Fruit fly (Drosophila melanogaster): ENCODE results near the gene qua.

Gene qua

dm6 chr2L:17497108-17497507 lies at the start of gene qua:
Gene qua (minus strand): TSS chr2L:17497208.
- TF ChIP-seq Dll (optimal IDR thresholded peaks at IDR 0.05) = no peak
- TF ChIP-seq CG8478 (optimal IDR thresholded peaks at IDR 0.05) = no peak
- TF ChIP-seq pan (optimal IDR thresholded peaks at IDR 0.05) = peak; percentile 47
- TF ChIP-seq EcR (GFP tag; optimal IDR thresholded peaks at IDR 0.05) = no peak
- no peak for TF ChIP-seq usp (GFP tag; optimal IDR thresholded peaks at IDR 0.05)

DNA sequence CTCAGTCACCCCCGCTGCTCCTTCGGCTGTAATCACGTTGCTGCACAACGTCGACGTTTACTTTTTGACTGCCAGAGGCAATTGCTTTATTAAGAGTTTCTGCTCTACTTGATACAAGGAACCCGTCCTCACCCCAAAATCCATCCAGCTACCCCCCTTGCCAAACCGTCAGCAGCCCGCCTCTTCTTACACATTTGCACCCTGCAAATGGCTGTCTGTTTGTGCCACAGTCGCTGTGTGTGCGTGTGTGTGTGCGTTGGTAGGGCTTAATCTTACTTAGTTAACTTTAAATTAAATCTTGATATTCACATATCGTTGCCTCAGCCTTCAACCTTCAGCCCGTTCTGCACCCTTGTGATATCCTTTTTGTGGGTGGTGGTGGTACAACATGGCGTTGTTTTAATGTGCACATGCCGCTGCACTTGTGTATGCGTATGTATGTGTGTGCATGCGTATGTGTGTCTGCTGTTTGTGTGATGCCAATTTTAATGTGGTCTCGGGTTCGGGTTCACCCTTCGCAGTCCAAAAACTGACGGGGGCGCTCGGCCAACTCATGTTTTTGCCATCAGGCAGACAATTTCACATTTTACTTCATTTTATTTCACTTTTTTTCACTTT lies 45.8 kb upstream of the qua start:
- no peak for TF ChIP-seq psq (optimal IDR thresholded peaks at IDR 0.05)
- TF ChIP-seq Dll (optimal IDR thresholded peaks at IDR 0.05) = no peak
- TF ChIP-seq usp (GFP tag; optimal IDR thresholded peaks at IDR 0.05) = no peak
- no peak for TF ChIP-seq EcR (GFP tag; optimal IDR thresholded peaks at IDR 0.05)
- TF ChIP-seq CG8478 (optimal IDR thresholded peaks at IDR 0.05) = no peak
- no peak for TF ChIP-seq pan (optimal IDR thresholded peaks at IDR 0.05)

- TF ChIP-seq Dll (optimal IDR thresholded peaks at IDR 0.05) (no peak), EcR (GFP tag; optimal IDR thresholded peaks at IDR 0.05) (no peak), usp (GFP tag; optimal IDR thresholded peaks at IDR 0.05) (no peak), pan (optimal IDR thresholded peaks at IDR 0.05) (no peak), psq (optimal IDR thresholded peaks at IDR 0.05) (no peak), CG8478 (optimal IDR thresholded peaks at IDR 0.05) (no peak)
These were observed 44.1 kb upstream of the qua start for dm6 chr2L:17541106-17541505.

- no peak for TF ChIP-seq EcR (GFP tag; optimal IDR thresholded peaks at IDR 0.05)
- TF ChIP-seq pan (optimal IDR thresholded peaks at IDR 0.05) = no peak
- TF ChIP-seq psq (optimal IDR thresholded peaks at IDR 0.05) = no peak
- no peak for TF ChIP-seq CG8478 (optimal IDR thresholded peaks at IDR 0.05)
- no peak for TF ChIP-seq usp (GFP tag; optimal IDR thresholded peaks at IDR 0.05)
- no peak for TF ChIP-seq Dll (optimal IDR thresholded peaks at IDR 0.05)
These were observed 36.8 kb upstream of the qua start for dm6 chr2L:17533794-17534193.

DNA sequence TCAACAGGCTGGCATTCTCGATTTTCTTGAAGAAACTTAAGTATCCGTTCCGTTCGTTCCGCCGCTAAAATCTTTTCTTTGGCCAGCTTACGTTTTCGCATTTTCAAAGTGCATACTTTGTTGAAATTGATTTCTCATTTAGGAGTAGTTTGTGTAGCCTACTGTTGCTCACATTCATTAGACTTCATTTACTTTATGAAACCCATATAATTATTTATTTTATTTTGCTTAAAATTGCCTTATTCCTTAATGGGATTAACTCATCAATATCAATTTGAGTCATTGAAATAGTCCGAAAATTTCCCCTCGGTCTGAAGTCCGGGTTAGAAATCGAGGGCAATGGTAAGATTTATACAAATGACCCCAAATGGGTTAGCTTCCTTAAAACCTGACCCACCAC lies 35.1 kb upstream of the qua start, which contains the start of gene CG15145:
TSS of gene CG15145 (minus strand) at position 101 of the 400 bp plus-strand sequence.
- TF ChIP-seq psq (optimal IDR thresholded peaks at IDR 0.05) (no peak), CG8478 (optimal IDR thresholded peaks at IDR 0.05) (no peak), usp (GFP tag; optimal IDR thresholded peaks at IDR 0.05) (no peak), EcR (GFP tag; optimal IDR thresholded peaks at IDR 0.05) (no peak), pan (optimal IDR thresholded peaks at IDR 0.05) (no peak), Dll (optimal IDR thresholded peaks at IDR 0.05) (no peak)

dm6 chr2L:17529022-17529421 lies 32.0 kb upstream of the qua start, which contains the start of gene CG15144:
Gene CG15144 (minus strand): TSS chr2L:17529122.
- TF ChIP-seq EcR (GFP tag; optimal IDR thresholded peaks at IDR 0.05) = no peak
- no peak for TF ChIP-seq usp (GFP tag; optimal IDR thresholded peaks at IDR 0.05)

DNA sequence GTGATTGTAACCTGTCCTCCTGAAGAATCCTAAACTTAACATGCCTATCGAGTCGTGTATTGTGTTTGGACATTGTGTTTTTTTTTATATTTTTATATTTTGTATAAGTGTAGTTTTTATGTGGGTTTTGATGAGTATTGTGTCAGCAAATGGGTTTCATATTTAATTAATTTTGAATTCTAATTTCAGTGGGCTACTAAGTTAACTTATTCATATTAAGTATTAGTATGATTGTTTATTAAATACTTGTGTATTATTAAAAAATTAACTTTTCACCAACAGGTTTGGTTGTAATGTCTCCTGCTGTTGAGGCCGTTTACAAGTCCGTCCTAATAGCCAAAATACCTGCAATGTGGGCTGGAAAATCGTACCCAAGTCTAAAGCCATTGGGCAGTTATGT lies 27.4 kb upstream of the qua start, which contains the start of gene CG15143:
TSS of gene CG15143 (minus strand) at position 101 of the 400 bp plus-strand sequence.
- TF ChIP-seq CG8478 (optimal IDR thresholded peaks at IDR 0.05) (no peak), pan (optimal IDR thresholded peaks at IDR 0.05) (no peak), psq (optimal IDR thresholded peaks at IDR 0.05) (no peak), usp (GFP tag; optimal IDR thresholded peaks at IDR 0.05) (no peak), EcR (GFP tag; optimal IDR thresholded peaks at IDR 0.05) (no peak), Dll (optimal IDR thresholded peaks at IDR 0.05) (no peak)

- no peak for TF ChIP-seq Dll (optimal IDR thresholded peaks at IDR 0.05)
- no peak for TF ChIP-seq EcR (GFP tag; optimal IDR thresholded peaks at IDR 0.05)
- TF ChIP-seq CG8478 (optimal IDR thresholded peaks at IDR 0.05) = no peak
- TF ChIP-seq psq (optimal IDR thresholded peaks at IDR 0.05) = no peak
- TF ChIP-seq usp (GFP tag; optimal IDR thresholded peaks at IDR 0.05) = no peak
- no peak for TF ChIP-seq pan (optimal IDR thresholded peaks at IDR 0.05)
These were observed 17.2 kb upstream of the qua start for dm6 chr2L:17514090-17514715.

- TF ChIP-seq CG8478 (optimal IDR thresholded peaks at IDR 0.05) (no peak), Dll (optimal IDR thresholded peaks at IDR 0.05) (no peak), psq (optimal IDR thresholded peaks at IDR 0.05) (no peak), usp (GFP tag; optimal IDR thresholded peaks at IDR 0.05) (no peak), EcR (GFP tag; optimal IDR thresholded peaks at IDR 0.05) (no peak), pan (optimal IDR thresholded peaks at IDR 0.05) (no peak)
These were observed 4.0 kb upstream of the qua start, which contains the start of the genes mEFTs and Dhc36C for dm6 chr2L:17500946-17501451. Gene mEFTs (minus strand): TSS chr2L:17501106. Gene Dhc36C (plus strand): TSS chr2L:17501401.

DNA sequence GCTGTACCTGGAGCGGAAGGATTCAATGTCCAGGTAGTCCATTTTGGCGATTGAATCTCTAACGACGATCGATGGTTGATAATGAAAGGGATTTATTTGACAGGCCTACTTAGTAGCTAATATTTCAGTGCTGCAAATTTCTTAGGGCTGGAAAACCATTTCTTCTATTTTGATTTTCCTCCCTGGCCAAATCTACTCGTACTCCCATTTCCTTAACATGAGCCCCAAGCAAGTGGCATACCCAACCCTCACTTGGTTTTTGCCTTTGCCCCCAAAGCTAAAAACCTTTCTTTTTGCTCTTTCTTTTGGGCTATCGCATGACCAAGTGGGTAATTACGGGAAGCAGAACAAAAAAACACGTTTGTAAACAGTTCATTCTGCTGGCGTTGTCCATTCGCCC lies 1.7 kb upstream of the qua start, which contains the start of gene CG15142:
TSS of gene CG15142 (minus strand) at position 101 of the 400 bp plus-strand sequence.
- no peak for TF ChIP-seq Dll (optimal IDR thresholded peaks at IDR 0.05)
- TF ChIP-seq psq (optimal IDR thresholded peaks at IDR 0.05) = no peak

DNA sequence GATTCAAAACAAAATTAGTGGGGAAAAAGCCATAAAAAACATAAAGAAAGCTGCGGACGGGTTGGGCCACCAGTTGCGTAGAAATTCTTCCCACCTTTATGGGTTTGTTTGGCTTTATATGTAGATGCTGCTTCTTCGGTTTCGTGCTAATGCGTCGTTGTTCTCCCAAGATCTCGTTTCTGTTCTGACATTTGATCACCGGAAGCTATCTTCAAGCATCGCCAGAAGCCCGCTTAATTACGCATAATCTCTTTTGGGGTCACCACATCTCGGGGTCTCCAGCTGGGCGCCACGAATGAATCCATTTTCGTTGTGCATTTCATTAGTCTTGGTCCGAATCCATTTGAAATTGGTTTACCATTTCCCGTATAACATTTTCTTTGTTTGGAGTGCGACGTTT lies 1.2 kb downstream of the qua start:
- TF ChIP-seq Dll (optimal IDR thresholded peaks at IDR 0.05) (no peak), usp (GFP tag; optimal IDR thresholded peaks at IDR 0.05) (no peak), EcR (GFP tag; optimal IDR thresholded peaks at IDR 0.05) (no peak), CG8478 (optimal IDR thresholded peaks at IDR 0.05) (no peak)

DNA sequence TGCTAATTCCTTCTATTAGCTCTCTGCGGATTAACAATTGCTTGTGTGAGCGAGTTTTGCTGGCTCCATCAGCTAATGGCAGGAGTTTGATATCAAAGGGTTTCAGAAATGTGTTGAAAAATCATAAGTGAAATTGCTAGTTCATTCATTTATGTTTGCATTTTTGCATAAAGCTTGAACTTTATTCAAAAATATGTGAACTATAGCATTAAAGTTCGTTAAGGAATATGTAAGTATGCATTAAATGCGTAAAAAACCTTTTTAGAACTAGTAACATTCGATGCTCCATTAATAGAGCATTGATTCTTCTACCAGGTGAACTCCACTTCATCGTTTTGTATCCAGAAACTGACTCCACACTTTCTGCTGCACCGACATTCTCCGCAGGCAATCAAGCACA lies 4.3 kb downstream of the qua start:
- TF ChIP-seq pan (optimal IDR thresholded peaks at IDR 0.05) = no peak
- no peak for TF ChIP-seq EcR (GFP tag; optimal IDR thresholded peaks at IDR 0.05)
- TF ChIP-seq usp (GFP tag; optimal IDR thresholded peaks at IDR 0.05) = no peak
- no peak for TF ChIP-seq CG8478 (optimal IDR thresholded peaks at IDR 0.05)
- no peak for TF ChIP-seq Dll (optimal IDR thresholded peaks at IDR 0.05)
- no peak for TF ChIP-seq psq (optimal IDR thresholded peaks at IDR 0.05)
